Worm (Caenorhabditis elegans) whole organism, late embryonic: ENCODE results near the gene clp-7.

Experiments used
- C08G9.2 ChIP-seq: sonication (generic microtip); optimal IDR thresholded peaks from 2 replicates; lab custom pipeline; 2016; ENCODE audit warnings: mild to moderate bottlenecking, missing genetic modification characterization, moderate library complexity, missing compliant biosample characterization
- K02D7.2 ChIP-seq: sonication (generic microtip); optimal IDR thresholded peaks from 2 replicates; lab custom pipeline; 2017; ENCODE audit warnings: mild to moderate bottlenecking, missing genetic modification characterization, missing compliant biosample characterization
- K09A11.1 ChIP-seq: sonication (generic microtip); optimal IDR thresholded peaks from 2 replicates; lab custom pipeline; 2017; ENCODE audit warnings: antibody characterized with exemption, mild to moderate bottlenecking, missing genetic modification characterization, missing compliant biosample characterization; ENCODE audit not compliant: insufficient read depth
- T23F11.4 ChIP-seq: fragments of 200-800 bp; sonication (Bioruptor generic); optimal IDR thresholded peaks from 2 replicates; lab custom pipeline; 2018; ENCODE audit warnings: mild to moderate bottlenecking, missing genetic modification characterization, missing compliant biosample characterization
- Y22D7AL.16 ChIP-seq: sonication (generic microtip); optimal IDR thresholded peaks from 2 replicates; lab custom pipeline; 2016; ENCODE audit warnings: missing genetic modification characterization, missing compliant biosample characterization
- ceh-18 ChIP-seq: sonication (generic microtip); optimal IDR thresholded peaks from 2 replicates; lab custom pipeline; 2016; ENCODE audit warnings: missing genetic modification characterization, missing compliant biosample characterization
- ceh-19 ChIP-seq: fragments of 200-800 bp; sonication (Bioruptor generic); optimal IDR thresholded peaks from 2 replicates; lab custom pipeline; 2018; ENCODE audit warnings: mild to moderate bottlenecking, missing genetic modification characterization, missing compliant biosample characterization
- ceh-22 ChIP-seq: sonication (generic microtip); optimal IDR thresholded peaks from 2 replicates; lab custom pipeline; 2017; ENCODE audit warnings: missing biosample characterization, missing genetic modification characterization
- ceh-24 ChIP-seq: sonication (generic microtip); optimal IDR thresholded peaks from 2 replicates; lab custom pipeline; 2016; ENCODE audit warnings: mild to moderate bottlenecking, missing genetic modification characterization, missing compliant biosample characterization
- ceh-30 ChIP-seq: fragments of 150-350 bp; optimal IDR thresholded peaks from 2 replicates; lab custom pipeline; 2014; ENCODE audit warnings: missing biosample characterization, missing genetic modification characterization
- ceh-31 ChIP-seq: sonication (generic microtip); optimal IDR thresholded peaks from 2 replicates; lab custom pipeline; 2016; ENCODE audit warnings: missing genetic modification characterization, missing compliant biosample characterization
- ceh-34 ChIP-seq: sonication (generic microtip); optimal IDR thresholded peaks from 2 replicates; lab custom pipeline; 2016; ENCODE audit warnings: mild to moderate bottlenecking, missing genetic modification characterization, missing compliant biosample characterization
- ceh-6 ChIP-seq: fragments of 200-800 bp; sonication (Bioruptor generic); optimal IDR thresholded peaks from 2 replicates; lab custom pipeline; 2018; ENCODE audit warnings: mild to moderate bottlenecking, missing genetic modification characterization, missing compliant biosample characterization
- che-1 ChIP-seq: sonication (generic microtip); optimal IDR thresholded peaks from 2 replicates; lab custom pipeline; 2016; ENCODE audit warnings: mild to moderate bottlenecking, missing genetic modification characterization, missing compliant biosample characterization
- dve-1 ChIP-seq: sonication (generic microtip); optimal IDR thresholded peaks from 2 replicates; lab custom pipeline; 2017; ENCODE audit warnings: antibody characterized with exemption, mild to moderate bottlenecking, missing genetic modification characterization, missing compliant biosample characterization
- elt-2 ChIP-seq: sonication (generic microtip); optimal IDR thresholded peaks from 2 replicates; lab custom pipeline; 2016; ENCODE audit warnings: missing genetic modification reagents, missing genetic modification characterization, missing compliant biosample characterization
- elt-4 ChIP-seq: sonication (generic microtip); optimal IDR thresholded peaks from 2 replicates; lab custom pipeline; 2016; ENCODE audit warnings: missing genetic modification characterization, missing compliant biosample characterization
- eyg-1 ChIP-seq: sonication (generic microtip); optimal IDR thresholded peaks from 2 replicates; lab custom pipeline; 2016; ENCODE audit warnings: missing genotype, missing genetic modification characterization, missing compliant biosample characterization
- fkh-10 ChIP-seq: fragments of 150-350 bp; optimal IDR thresholded peaks from 2 replicates; lab custom pipeline; 2014; ENCODE audit warnings: missing biosample characterization, missing genetic modification reagents, missing genetic modification characterization
- gmeb-2 ChIP-seq: sonication (generic microtip); optimal IDR thresholded peaks from 2 replicates; lab custom pipeline; 2016; ENCODE audit warnings: missing genetic modification characterization, inconsistent platforms, missing compliant biosample characterization
- hlh-15 ChIP-seq: sonication (generic microtip); optimal IDR thresholded peaks from 2 replicates; lab custom pipeline; 2016; ENCODE audit warnings: missing genetic modification characterization, missing compliant biosample characterization
- hlh-30 ChIP-seq: sonication (generic microtip); optimal IDR thresholded peaks from 2 replicates; lab custom pipeline; 2017; ENCODE audit warnings: antibody characterized with exemption, missing genetic modification characterization, missing compliant biosample characterization; ENCODE audit not compliant: insufficient read depth
- hlh-8 ChIP-seq: sonication (generic microtip); optimal IDR thresholded peaks from 2 replicates; lab custom pipeline; 2016; ENCODE audit warnings: missing genotype, missing genetic modification characterization, missing compliant biosample characterization
- lim-6 ChIP-seq: sonication (generic microtip); optimal IDR thresholded peaks from 2 replicates; lab custom pipeline; 2016; ENCODE audit warnings: missing genetic modification characterization, missing compliant biosample characterization
- lin-11 ChIP-seq: fragments of 200-800 bp; sonication (Bioruptor generic); optimal IDR thresholded peaks from 2 replicates; lab custom pipeline; 2018; ENCODE audit warnings: mild to moderate bottlenecking, missing genetic modification characterization, missing compliant biosample characterization
- nhr-232 ChIP-seq: sonication (generic microtip); optimal IDR thresholded peaks from 2 replicates; lab custom pipeline; 2016; ENCODE audit warnings: missing genetic modification characterization, missing compliant biosample characterization
- odd-2 ChIP-seq: sonication (generic microtip); optimal IDR thresholded peaks from 2 replicates; lab custom pipeline; 2017; ENCODE audit warnings: antibody characterized with exemption, mild to moderate bottlenecking, missing genetic modification characterization, missing compliant biosample characterization
- pha-2 ChIP-seq: sonication (generic microtip); optimal IDR thresholded peaks from 2 replicates; lab custom pipeline; 2017; ENCODE audit warnings: mild to moderate bottlenecking, missing genetic modification characterization, missing compliant biosample characterization
- pha-4 ChIP-seq: fragments of 150-350 bp; optimal IDR thresholded peaks from 2 replicates; lab custom pipeline; 2018; ENCODE audit warnings: missing biosample characterization, missing genetic modification reagents, missing genetic modification characterization
- pqm-1 ChIP-seq: sonication (generic microtip); optimal IDR thresholded peaks from 2 replicates; lab custom pipeline; 2016; ENCODE audit warnings: missing genetic modification characterization, missing compliant biosample characterization
- pros-1 ChIP-seq: fragments of 150-350 bp; optimal IDR thresholded peaks from 2 replicates; lab custom pipeline; 2014; ENCODE audit warnings: missing biosample characterization, missing genetic modification reagents, missing genetic modification characterization
- ref-2 ChIP-seq: sonication (generic microtip); optimal IDR thresholded peaks from 2 replicates; lab custom pipeline; 2016; ENCODE audit warnings: missing genetic modification characterization, missing compliant biosample characterization
- sdc-2 ChIP-seq: sonication (generic microtip); optimal IDR thresholded peaks from 2 replicates; lab custom pipeline; 2016; ENCODE audit warnings: missing genotype, missing genetic modification characterization, missing compliant biosample characterization
- sox-2 ChIP-seq: fragments of 200-800 bp; sonication (Bioruptor generic); IDR thresholded peaks from 2 replicates; pipeline ENCODE4 v1.3.6; 2022; ENCODE audit warnings: missing genetic modification reagents, missing genetic modification characterization, missing compliant biosample characterization
- sox-4 ChIP-seq: sonication (generic microtip); optimal IDR thresholded peaks from 2 replicates; lab custom pipeline; 2017; ENCODE audit warnings: mild to moderate bottlenecking, missing genetic modification characterization, inconsistent platforms, missing compliant biosample characterization
- ttx-3 ChIP-seq: sonication (generic microtip); optimal IDR thresholded peaks from 2 replicates; lab custom pipeline; 2016; ENCODE audit warnings: missing genetic modification reagents, missing genetic modification characterization, missing compliant biosample characterization
- unc-42 ChIP-seq: sonication (generic microtip); optimal IDR thresholded peaks from 2 replicates; lab custom pipeline; 2016; ENCODE audit warnings: missing genotype, missing genetic modification characterization, missing compliant biosample characterization
- unc-55 ChIP-seq: sonication (generic microtip); optimal IDR thresholded peaks from 2 replicates; lab custom pipeline; 2017; ENCODE audit warnings: missing biosample characterization, missing genetic modification reagents, missing genetic modification characterization
- zip-5 ChIP-seq: sonication (generic microtip); optimal IDR thresholded peaks from 2 replicates; lab custom pipeline; 2016; ENCODE audit warnings: missing genetic modification characterization, missing compliant biosample characterization
- ztf-16 ChIP-seq: sonication (generic microtip); optimal IDR thresholded peaks from 2 replicates; lab custom pipeline; 2017; ENCODE audit warnings: missing genetic modification characterization, missing compliant biosample characterization

clp-7 gene

DNA sequence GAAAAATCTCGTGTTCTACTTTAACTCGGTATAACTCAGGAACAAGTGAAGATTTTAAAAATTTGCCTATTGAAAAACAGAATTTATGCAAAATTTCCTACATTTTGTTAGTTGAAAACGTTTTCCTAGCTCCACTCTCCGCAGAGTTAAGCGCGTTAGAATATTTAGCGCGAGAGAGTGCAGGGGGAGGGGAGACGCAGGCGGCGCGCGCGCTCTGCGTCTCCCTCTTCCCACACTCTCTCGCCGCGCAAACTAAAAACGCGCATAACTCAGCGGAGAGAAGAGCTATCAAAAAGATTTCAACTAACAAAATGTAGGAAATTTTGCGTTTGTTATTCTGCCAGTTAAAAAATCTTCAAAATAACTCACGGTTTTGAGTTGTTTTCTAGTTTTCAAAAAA lies 26.4 kb upstream of the clp-7 start:
- TF ChIP-seq ceh-18: no peak
- no peak for TF ChIP-seq elt-2 (tag; lab: Kevin White, UChicago)
- TF ChIP-seq, all 69 proteins: peak for 0

DNA sequence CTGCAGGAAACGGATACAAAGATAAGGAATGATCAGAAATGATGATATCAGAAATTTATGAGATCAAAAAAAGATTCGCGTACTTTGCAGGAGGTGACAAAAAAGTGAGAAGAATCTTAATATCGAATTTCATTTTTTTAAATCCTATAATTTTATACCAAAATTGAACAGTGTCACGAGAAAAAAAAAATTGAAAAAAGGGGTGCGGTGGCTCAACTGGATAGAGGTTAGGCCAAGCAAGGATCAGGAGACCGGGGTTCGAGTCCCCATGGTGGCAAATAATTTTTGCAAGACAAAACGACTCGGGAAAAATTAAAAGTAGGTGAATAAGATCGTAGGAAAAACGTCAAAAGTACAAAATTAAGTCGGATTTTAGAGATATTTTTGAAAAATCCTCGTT lies 24.6 kb upstream of the clp-7 start:
- TF ChIP-seq ttx-3 (tag; lab: Kevin White, UChicago) (no peak), lin-11 (tag; lab: Kevin White, UChicago) (no peak), C08G9.2 (no peak), nhr-232 (tag; lab: Kevin White, UChicago) (no peak), K02D7.2 (tag; lab: Kevin White, UChicago) (no peak), odd-2 (tag; lab: Kevin White, UChicago) (no peak)
- TF ChIP-seq, all 69 proteins: peak for 0

DNA sequence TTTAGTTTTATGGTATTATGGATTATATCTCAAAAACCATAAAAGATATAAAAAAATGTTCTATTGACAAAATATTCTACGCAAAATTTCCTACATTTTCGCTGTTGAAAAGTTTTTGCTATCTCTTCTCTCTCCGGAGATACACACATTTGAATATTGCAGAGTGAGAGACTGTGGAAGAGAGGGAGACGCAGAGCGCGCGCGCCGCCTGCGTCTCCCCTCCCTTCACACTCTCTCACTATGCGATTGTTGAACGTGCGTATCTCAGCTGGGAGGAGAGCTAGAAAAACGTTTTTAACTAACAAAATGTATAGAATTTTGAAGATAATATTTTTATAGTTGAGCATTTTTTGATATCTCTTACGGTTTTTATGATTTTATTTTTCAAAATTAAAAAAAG lies 23.3 kb upstream of the clp-7 start:
- TF ChIP-seq Y22D7AL.16 (tag; lab: Kevin White, UChicago) (no peak), hlh-8 (no peak), che-1 (tag; lab: Kevin White, UChicago) (no peak), eyg-1 (tag; lab: Kevin White, UChicago) (no peak), K09A11.1 (tag; lab: Kevin White, UChicago) (no peak), pqm-1 (no peak), unc-55 (GFP tag; lab: Kevin White, UChicago) (no peak), sox-2 (no peak), ceh-30 (tag; lab: Kevin White, UChicago) (no peak), ceh-22 (tag; lab: Kevin White, UChicago) (no peak), T23F11.4 (no peak), pha-2 (tag; lab: Kevin White, UChicago) (no peak), hlh-30 (tag; lab: Kevin White, UChicago) (no peak), unc-42 (no peak), ceh-6 (no peak), sdc-2 (tag; lab: Kevin White, UChicago) (no peak), ceh-31 (tag; lab: Kevin White, UChicago) (no peak)

DNA sequence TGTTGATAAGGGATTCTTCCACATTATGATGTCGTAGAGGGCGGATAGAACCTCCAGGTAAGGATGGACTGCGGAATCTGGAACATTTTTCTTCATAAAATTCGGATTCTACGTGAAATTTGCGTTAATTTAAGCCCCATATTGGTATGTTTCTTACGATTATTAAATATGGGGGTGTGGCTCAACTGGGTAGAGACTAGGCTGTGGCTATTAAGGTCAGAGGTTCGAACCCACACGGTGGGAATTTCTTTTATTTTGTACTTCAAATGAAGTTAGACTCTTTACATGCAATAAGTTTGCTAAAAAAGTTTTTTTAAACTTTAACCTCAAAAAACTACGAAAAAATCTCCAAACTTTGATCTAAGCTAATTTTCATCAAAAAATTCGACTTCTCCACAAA lies 19.7 kb upstream of the clp-7 start:
- TF ChIP-seq T23F11.4: no peak
- no peak for TF ChIP-seq C08G9.2
- no peak for TF ChIP-seq ceh-34 (tag; lab: Kevin White, UChicago)
- TF ChIP-seq ceh-19 (GFP tag; lab: Kevin White, UChicago): no peak
- TF ChIP-seq ztf-16 (tag; lab: Kevin White, UChicago): no peak
- TF ChIP-seq K09A11.1 (tag; lab: Kevin White, UChicago): no peak
- no peak for TF ChIP-seq eyg-1 (tag; lab: Kevin White, UChicago)
- TF ChIP-seq zip-5 (tag; lab: Kevin White, UChicago): no peak
- TF ChIP-seq lin-11 (tag; lab: Kevin White, UChicago): no peak
- no peak for TF ChIP-seq pha-2 (tag; lab: Kevin White, UChicago)
- no peak for TF ChIP-seq che-1 (tag; lab: Kevin White, UChicago)
- TF ChIP-seq sox-4 (tag; lab: Kevin White, UChicago): no peak
- TF ChIP-seq fkh-10 (GFP tag; lab: Kevin White, UChicago): no peak
- no peak for TF ChIP-seq pros-1 (tag; lab: Kevin White, UChicago)
- no peak for TF ChIP-seq hlh-15
- no peak for TF ChIP-seq ceh-6
- TF ChIP-seq elt-2 (tag; lab: Kevin White, UChicago): no peak
- no peak for TF ChIP-seq elt-4 (tag; lab: Kevin White, UChicago)

DNA sequence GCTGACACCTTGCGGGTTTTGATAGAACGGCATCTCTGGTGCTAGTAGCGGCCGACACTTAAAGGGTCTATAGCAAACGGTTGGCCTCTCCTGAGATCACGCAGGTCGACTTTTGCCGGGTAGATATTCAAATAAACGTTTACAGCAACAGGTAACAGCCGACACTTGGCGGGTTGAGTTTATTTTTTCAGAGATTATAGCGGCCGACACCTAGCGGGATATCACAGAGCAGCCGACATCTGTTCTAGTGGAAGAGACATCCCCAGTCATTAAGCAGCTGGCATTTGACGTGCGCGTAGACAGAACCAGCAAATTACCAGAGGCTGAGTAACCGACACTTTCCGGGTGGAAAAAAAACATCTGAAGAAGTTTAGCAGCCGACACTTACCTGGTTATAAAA lies 15.7 kb upstream of the clp-7 start:
- TF ChIP-seq ztf-16 (tag; lab: Kevin White, UChicago) (no peak), ceh-24 (tag; lab: Kevin White, UChicago) (no peak), ref-2 (tag; lab: Kevin White, UChicago) (no peak), gmeb-2 (tag; lab: Kevin White, UChicago) (no peak), lim-6 (tag; lab: Kevin White, UChicago) (no peak), dve-1 (tag; lab: Kevin White, UChicago) (no peak), pha-4 (tag; lab: Kevin White, UChicago) (no peak), eyg-1 (tag; lab: Kevin White, UChicago) (no peak), ceh-19 (GFP tag; lab: Kevin White, UChicago) (no peak), ttx-3 (tag; lab: Kevin White, UChicago) (no peak), ceh-34 (tag; lab: Kevin White, UChicago) (no peak), sox-4 (tag; lab: Kevin White, UChicago) (no peak)
